Fruit fly (Drosophila melanogaster) whole organism, pupa: ENCODE results near the gene Kap-alpha3.

Experiments
- CG34367 ChIP-seq: fragments of 200-800 bp; sonication (Bioruptor generic); optimal IDR thresholded peaks from 2 replicates; lab custom pipeline; 2018; ENCODE audit warnings: missing biosample characterization, mild to moderate bottlenecking, missing genetic modification characterization
- CG4496 ChIP-seq: fragments of 200-800 bp; sonication (Bioruptor generic); IDR thresholded peaks from 3 replicates; pipeline ENCODE4 v1.3.6; 2022; ENCODE audit warnings: missing biosample characterization, missing genetic modification characterization
- Ets98B ChIP-seq: fragments of 200-800 bp; sonication (Bioruptor generic); IDR thresholded peaks from 2 replicates; pipeline ENCODE4 v1.3.6; 2022; ENCODE audit warnings: missing biosample characterization, missing genetic modification characterization
- Pif1A ChIP-seq: fragments of 200-800 bp; sonication (Bioruptor generic); optimal IDR thresholded peaks from 3 replicates; lab custom pipeline; 2016; ENCODE audit warnings: missing biosample characterization, missing genetic modification characterization

DNA sequence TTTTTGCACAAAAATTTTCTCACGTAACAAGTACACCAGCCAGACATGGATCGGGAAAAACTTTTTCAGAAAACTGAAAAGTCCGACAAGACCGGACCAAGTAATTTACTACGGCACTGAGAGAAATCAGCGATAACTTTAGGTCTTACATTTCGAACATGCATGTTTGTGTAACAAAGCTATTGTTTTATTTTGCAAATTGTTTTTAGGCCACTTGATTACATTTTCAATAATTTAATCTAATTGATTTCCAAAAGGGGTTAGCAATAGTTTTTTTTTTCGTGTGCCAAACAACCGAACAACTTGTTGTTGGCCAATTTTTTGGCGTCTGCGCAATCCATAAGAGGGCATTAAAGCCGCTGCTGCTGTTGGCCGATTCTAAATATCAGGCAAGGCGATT, 35.6 kb upstream of the Kap-alpha3 start:
- peak; percentile 95 for TF ChIP-seq Ets98B (GFP tag; lab: Robert Waterston, UW)
- TF ChIP-seq CG34367 (tag; lab: Kevin White, UChicago), result peak; percentile 29
- peak; percentile 96 for TF ChIP-seq CG4496 (GFP tag; lab: Robert Waterston, UW)
- peak; percentile 92 for TF ChIP-seq Pif1A (GFP tag; lab: Kevin White, UChicago)
